Fruit fly (Drosophila melanogaster) whole organism, embryonic: Measurements from ENCODE around the gene Fkbp59.
A peak's percentile ranks its signal among the peaks of the same experiment; 100 is the strongest.

ENCODE experiments used
- Ada2b ChIP-seq: fragments of 200-800 bp; sonication (Bioruptor generic); IDR thresholded peaks from 2 replicates; pipeline ENCODE4 v1.3.6; 2022; ENCODE audit warnings: missing biosample characterization, missing genetic modification characterization
- Antp ChIP-seq: fragments of 200-800 bp; sonication (Bioruptor generic); optimal IDR thresholded peaks from 3 replicates; lab custom pipeline; 2016; ENCODE audit warnings: missing biosample characterization, missing genetic modification characterization
- Blimp-1 ChIP-seq: fragments of 200-800 bp; sonication (Bioruptor generic); optimal IDR thresholded peaks from 3 replicates; lab custom pipeline; 2018; ENCODE audit warnings: missing biosample characterization, missing genetic modification characterization, mild to moderate bottlenecking, moderate library complexity, missing genetic modification reagents
- C15 ChIP-seq: fragments of 200-800 bp; sonication (Bioruptor generic); IDR thresholded peaks from 3 replicates; pipeline ENCODE4 v1.3.6; 2022; ENCODE audit warnings: missing biosample characterization, missing genetic modification characterization
- CG10462 ChIP-seq: fragments of 200-800 bp; sonication (Bioruptor generic); optimal IDR thresholded peaks from 2 replicates; lab custom pipeline; 2016; ENCODE audit warnings: missing biosample characterization, missing genetic modification characterization
- CG11560 ChIP-seq: fragments of 200-800 bp; sonication (Bioruptor generic); IDR thresholded peaks from 3 replicates; pipeline ENCODE4 v1.3.6; 2022; ENCODE audit warnings: missing biosample characterization, missing genetic modification characterization
- CG12744 ChIP-seq: fragments of 200-800 bp; sonication (Bioruptor generic); optimal IDR thresholded peaks from 2 replicates; lab custom pipeline; 2016; ENCODE audit warnings: missing biosample characterization, missing genetic modification characterization
- CG15011 ChIP-seq: fragments of 200-800 bp; sonication (Bioruptor generic); optimal IDR thresholded peaks from 3 replicates; lab custom pipeline; 2018; ENCODE audit warnings: missing biosample characterization, mild to moderate bottlenecking, missing genetic modification characterization
- CG15514 ChIP-seq: fragments of 200-800 bp; sonication (Bioruptor generic); optimal IDR thresholded peaks from 3 replicates; lab custom pipeline; 2017; ENCODE audit warnings: missing biosample characterization, missing genetic modification characterization, mild to moderate bottlenecking, moderate library complexity, missing genetic modification reagents
- CG15601 ChIP-seq: fragments of 200-800 bp; sonication (Bioruptor generic); optimal IDR thresholded peaks from 3 replicates; lab custom pipeline; 2019; ENCODE audit warnings: missing biosample characterization, mild to moderate bottlenecking, missing genetic modification characterization, moderate library complexity
- CG1602 ChIP-seq: fragments of 200-800 bp; sonication (Bioruptor generic); optimal IDR thresholded peaks from 3 replicates; lab custom pipeline; 2016; ENCODE audit warnings: missing biosample characterization, missing genetic modification characterization
- CG1603 ChIP-seq: fragments of 200-800 bp; sonication (Bioruptor generic); optimal IDR thresholded peaks from 2 replicates; lab custom pipeline; 2019; ENCODE audit warnings: missing biosample characterization, mild to moderate bottlenecking, missing genetic modification characterization, moderate library complexity
- CG17361 ChIP-seq: fragments of 200-800 bp; sonication (Bioruptor generic); IDR thresholded peaks from 3 replicates; pipeline ENCODE4 v1.3.6; 2022; ENCODE audit warnings: missing biosample characterization, missing genetic modification characterization
- CG17385 ChIP-seq: fragments of 200-800 bp; sonication (Bioruptor generic); optimal IDR thresholded peaks from 3 replicates; lab custom pipeline; 2018; ENCODE audit warnings: missing biosample characterization, mild to moderate bottlenecking, missing genetic modification characterization
- CG2202 ChIP-seq: fragments of 200-800 bp; sonication (Bioruptor generic); optimal IDR thresholded peaks from 2 replicates; lab custom pipeline; 2018; ENCODE audit warnings: missing biosample characterization, mild to moderate bottlenecking, missing genetic modification characterization
- CG34422 ChIP-seq: fragments of 200-800 bp; sonication (Bioruptor generic); IDR thresholded peaks from 3 replicates; pipeline ENCODE4 v1.3.6; 2022; ENCODE audit warnings: missing biosample characterization, missing genetic modification characterization
- CG5180 ChIP-seq: fragments of 200-800 bp; sonication (Bioruptor generic); optimal IDR thresholded peaks from 3 replicates; lab custom pipeline; 2017; ENCODE audit warnings: missing biosample characterization, missing genetic modification characterization, mild to moderate bottlenecking, moderate library complexity, missing genetic modification reagents
- CG5953 ChIP-seq: fragments of 200-800 bp; sonication (Bioruptor generic); IDR thresholded peaks from 2 replicates; pipeline ENCODE4 v1.3.6; 2022; ENCODE audit warnings: missing biosample characterization, missing genetic modification characterization
- CG7271 ChIP-seq: fragments of 200-800 bp; sonication (Bioruptor generic); optimal IDR thresholded peaks from 2 replicates; lab custom pipeline; 2018; ENCODE audit warnings: missing biosample characterization, mild to moderate bottlenecking, missing genetic modification characterization, moderate library complexity
- CG7372 ChIP-seq: fragments of 200-800 bp; sonication (Bioruptor generic); IDR thresholded peaks from 2 replicates; pipeline ENCODE4 v1.3.6; 2022; ENCODE audit warnings: missing biosample characterization, missing genetic modification characterization
- CG7745 ChIP-seq: fragments of 200-800 bp; sonication (Bioruptor generic); optimal IDR thresholded peaks from 2 replicates; lab custom pipeline; 2018; ENCODE audit warnings: missing biosample characterization, mild to moderate bottlenecking, missing genetic modification characterization, moderate library complexity
- Dek ChIP-seq: fragments of 200-800 bp; sonication (Bioruptor generic); optimal IDR thresholded peaks from 3 replicates; lab custom pipeline; 2019; ENCODE audit warnings: missing biosample characterization, mild to moderate bottlenecking, missing genetic modification characterization, moderate library complexity
- Doc3 ChIP-seq: fragments of 200-800 bp; sonication (Bioruptor generic); IDR thresholded peaks from 3 replicates; pipeline ENCODE4 v1.3.6; 2022; ENCODE audit warnings: missing biosample characterization, missing genetic modification characterization; ENCODE audit not compliant: partially characterized antibody
- Drgx ChIP-seq: fragments of 200-800 bp; sonication (Bioruptor generic); IDR thresholded peaks from 2 replicates; pipeline ENCODE4 v1.3.6; 2022; ENCODE audit warnings: missing biosample characterization, missing genetic modification characterization
- Ets65A ChIP-seq: fragments of 200-800 bp; sonication (Bioruptor generic); peaks from one replicate; lab custom pipeline; 2016; ENCODE audit warnings: missing biosample characterization, missing genetic modification characterization
- Ets97D ChIP-seq: fragments of 200-800 bp; sonication (Bioruptor generic); optimal IDR thresholded peaks from 3 replicates; lab custom pipeline; 2016; ENCODE audit warnings: missing biosample characterization, missing genetic modification characterization
- GATAe ChIP-seq: fragments of 200-800 bp; sonication (Bioruptor generic); conservative IDR thresholded peaks from 2 replicates; pipeline ENCODE4 v1.3.6; 2022; ENCODE audit warnings: missing biosample characterization, missing genetic modification characterization
- Hmr ChIP-seq: fragments of 200-800 bp; sonication (Bioruptor generic); optimal IDR thresholded peaks from 3 replicates; lab custom pipeline; 2017; ENCODE audit warnings: mild to moderate bottlenecking, missing biosample characterization, missing genetic modification reagents, missing genetic modification characterization
- Oaz ChIP-seq: fragments of 200-800 bp; sonication (Bioruptor generic); IDR thresholded peaks from 2 replicates; pipeline ENCODE4 v1.3.6; 2022; ENCODE audit warnings: missing biosample characterization, missing genetic modification characterization
- Ravus ChIP-seq: fragments of 200-800 bp; sonication (Bioruptor generic); IDR thresholded peaks from 2 replicates; pipeline ENCODE4 v1.3.6; 2022; ENCODE audit warnings: missing biosample characterization, missing genetic modification characterization
- Sox100B ChIP-seq: fragments of 200-800 bp; sonication (Bioruptor generic); optimal IDR thresholded peaks from 3 replicates; lab custom pipeline; 2018; ENCODE audit warnings: missing biosample characterization, mild to moderate bottlenecking, missing genetic modification characterization
- Sox102F ChIP-seq: fragments of 200-800 bp; sonication (Bioruptor generic); optimal IDR thresholded peaks from 2 replicates; lab custom pipeline; 2018; ENCODE audit warnings: missing biosample characterization, mild to moderate bottlenecking, missing genetic modification characterization, moderate library complexity
- YL-1 ChIP-seq: fragments of 200-800 bp; sonication (Bioruptor generic); optimal IDR thresholded peaks from 3 replicates; lab custom pipeline; 2017; ENCODE audit warnings: missing biosample characterization, mild to moderate bottlenecking, missing genetic modification characterization
- abd-A ChIP-seq: fragments of 200-800 bp; sonication (Bioruptor generic); optimal IDR thresholded peaks from 3 replicates; lab custom pipeline; 2019; ENCODE audit warnings: missing biosample characterization, mild to moderate bottlenecking, missing genetic modification characterization, moderate library complexity
- bbx ChIP-seq: fragments of 200-800 bp; sonication (Bioruptor generic); IDR thresholded peaks from 2 replicates; pipeline ENCODE4 v1.3.6; 2022; ENCODE audit warnings: missing biosample characterization, missing genetic modification characterization; ENCODE audit not compliant: partially characterized antibody
- cas ChIP-seq: fragments of 200-800 bp; sonication (Bioruptor generic); IDR thresholded peaks from 2 replicates; pipeline ENCODE4 v1.3.6; 2022; ENCODE audit warnings: missing biosample characterization, missing genetic modification characterization
- ci ChIP-seq: fragments of 200-800 bp; sonication (Bioruptor generic); IDR thresholded peaks from 3 replicates; pipeline ENCODE4 v1.3.6; 2022; ENCODE audit warnings: missing biosample characterization, missing genetic modification characterization
- danr ChIP-seq: fragments of 200-800 bp; sonication (Bioruptor generic); IDR thresholded peaks from 2 replicates; pipeline ENCODE4 v1.3.6; 2022; ENCODE audit warnings: missing biosample characterization, missing genetic modification characterization
- dimm ChIP-seq: fragments of 200-800 bp; sonication (Bioruptor generic); IDR thresholded peaks from 2 replicates; pipeline ENCODE4 v1.3.6; 2022; ENCODE audit warnings: missing biosample characterization, missing genetic modification characterization
- eve ChIP-seq, 2 experiments: fragments of >200 bp; optimal IDR thresholded peaks; 2 replicates each; lab custom pipeline; 2017; ENCODE audit warnings: missing biosample characterization in 2 of 2, missing genetic modification characterization in 2 of 2
- gce ChIP-seq: fragments of 200-800 bp; sonication (Bioruptor generic); IDR thresholded peaks from 3 replicates; pipeline ENCODE4 v1.3.6; 2022; ENCODE audit warnings: missing biosample characterization, missing genetic modification characterization
- grn ChIP-seq: fragments of 200-800 bp; sonication (Bioruptor generic); optimal IDR thresholded peaks from 3 replicates; lab custom pipeline; 2017; ENCODE audit warnings: missing biosample characterization, missing genetic modification characterization
- lab ChIP-seq: fragments of 200-800 bp; sonication (Bioruptor generic); optimal IDR thresholded peaks from 3 replicates; lab custom pipeline; 2017; ENCODE audit warnings: missing biosample characterization, missing genetic modification characterization, mild to moderate bottlenecking, moderate library complexity, missing genetic modification reagents
- org-1 ChIP-seq: fragments of 200-800 bp; sonication (Bioruptor generic); optimal IDR thresholded peaks from 2 replicates; lab custom pipeline; 2017; ENCODE audit warnings: missing biosample characterization, missing genetic modification characterization
- peb ChIP-seq: fragments of 200-800 bp; sonication (Bioruptor generic); IDR thresholded peaks from 2 replicates; pipeline ENCODE4 v1.3.6; 2022; ENCODE audit warnings: missing biosample characterization, missing genetic modification characterization
- pnt ChIP-seq: fragments of 200-800 bp; sonication (Bioruptor generic); optimal IDR thresholded peaks from 3 replicates; lab custom pipeline; 2016; ENCODE audit warnings: missing biosample characterization, missing genetic modification characterization
- sd ChIP-seq: fragments of 200-800 bp; sonication (Bioruptor generic); optimal IDR thresholded peaks from 3 replicates; lab custom pipeline; 2018; ENCODE audit warnings: missing biosample characterization, mild to moderate bottlenecking, missing genetic modification characterization, moderate library complexity
- sens ChIP-seq: fragments of 200-800 bp; sonication (Bioruptor generic); peaks from one replicate; lab custom pipeline; 2016; ENCODE audit warnings: missing biosample characterization, missing genetic modification characterization
- shn ChIP-seq: fragments of 200-800 bp; sonication (Bioruptor generic); optimal IDR thresholded peaks from 3 replicates; lab custom pipeline; 2016; ENCODE audit warnings: missing biosample characterization, missing genetic modification characterization
- slbo ChIP-seq: fragments of 200-800 bp; sonication (Bioruptor generic); IDR thresholded peaks from 2 replicates; pipeline ENCODE4 v1.3.6; 2022; ENCODE audit warnings: missing biosample characterization, missing genetic modification characterization

Fkbp59 gene

dm6 chr2L:9887856-9888269 is at the start of gene Fkbp59 (continued):
- TF ChIP-seq CG15514 (GFP tag; lab: Kevin White, UChicago) (peak; percentile 33), Doc3 (GFP tag; lab: Robert Waterston, UW) (no peak), org-1 (GFP tag; lab: Kevin White, UChicago) (no peak), Sox100B (GFP tag; lab: Kevin White, UChicago) (no peak), Ravus (GFP tag; lab: Robert Waterston, UW) (no peak), CG2202 (tag; lab: Kevin White, UChicago) (no peak), CG15601 (peak; percentile 14), Ada2b (GFP tag; lab: Robert Waterston, UW) (no peak), CG5953 (GFP tag; lab: Robert Waterston, UW) (no peak), CG11560 (tag; lab: Robert Waterston, UW) (no peak), CG5180 (GFP tag; lab: Kevin White, UChicago) (no peak), bbx (peak; percentile 82), CG15011 (GFP tag; lab: Kevin White, UChicago) (no peak), Blimp-1 (GFP tag; lab: Kevin White, UChicago) (no peak), Antp (GFP tag; lab: Kevin White, UChicago) (no peak), CG34422 (GFP tag; lab: Robert Waterston, UW) (peak; percentile 54; the same call in 1 of the 3 replicates), grn (GFP tag; lab: Kevin White, UChicago) (no peak), Drgx (GFP tag; lab: Robert Waterston, UW) (no peak), eve (GFP tag; optimal IDR thresholded peaks at IDR 0.05; lab: Kevin White, UChicago) (no peak)

- no peak for TF ChIP-seq YL-1 (GFP tag; lab: Kevin White, UChicago)
- peak; percentile 18 for TF ChIP-seq CG17385 (GFP tag; lab: Kevin White, UChicago)
- peak; percentile 55 for TF ChIP-seq Ets97D (GFP tag; lab: Kevin White, UChicago)
- no peak for TF ChIP-seq CG10462 (GFP tag; lab: Kevin White, UChicago)
- no peak for TF ChIP-seq Oaz (GFP tag; lab: Robert Waterston, UW)
- peak; percentile 68 for TF ChIP-seq sens (GFP tag; lab: Kevin White, UChicago)
- TF ChIP-seq GATAe = no peak
- TF ChIP-seq CG7271 (tag; lab: Kevin White, UChicago) = peak; percentile 58
- TF ChIP-seq C15 (GFP tag; lab: Robert Waterston, UW) = no peak
- no peak for TF ChIP-seq CG7372 (GFP tag; lab: Robert Waterston, UW)
- no peak for TF ChIP-seq peb (GFP tag; lab: Robert Waterston, UW)
Observed at dm6 chr2L:9850788-9851187, 37.0 kb upstream of the Fkbp59 start.

- TF ChIP-seq lab (GFP tag; lab: Kevin White, UChicago) = no peak
- peak; percentile 58; the same call in 2 of the 3 replicates for TF ChIP-seq ci (GFP tag; lab: Robert Waterston, UW)
- no peak for TF ChIP-seq shn (GFP tag; lab: Kevin White, UChicago)
- TF ChIP-seq Sox100B (GFP tag; lab: Kevin White, UChicago) = no peak
- peak; percentile 18 for TF ChIP-seq CG1603 (tag; lab: Kevin White, UChicago)
- no peak for TF ChIP-seq CG12744 (GFP tag; lab: Kevin White, UChicago)
- TF ChIP-seq cas = no peak
- no peak for TF ChIP-seq abd-A
- TF ChIP-seq dimm = no peak
- TF ChIP-seq CG7745 (tag; lab: Kevin White, UChicago) = no peak
- TF ChIP-seq CG17361 (GFP tag; lab: Robert Waterston, UW) = no peak
- no peak for TF ChIP-seq pnt (GFP tag; lab: Kevin White, UChicago)
- peak; percentile 27; the same call in 1 of the 2 replicates for TF ChIP-seq slbo (GFP tag; lab: Robert Waterston, UW)
- no peak for TF ChIP-seq Hmr (GFP tag; lab: Kevin White, UChicago)
- TF ChIP-seq danr (GFP tag; lab: Robert Waterston, UW) = no peak
- TF ChIP-seq gce (GFP tag; lab: Robert Waterston, UW) = no peak
- no peak for TF ChIP-seq Dek (tag; lab: Kevin White, UChicago)
- peak; percentile 6 for TF ChIP-seq Sox102F (GFP tag; lab: Kevin White, UChicago)
- peak; percentile 78 for TF ChIP-seq Ets65A (GFP tag; lab: Kevin White, UChicago)
- no peak for TF ChIP-seq CG1602 (GFP tag; lab: Kevin White, UChicago)
- TF ChIP-seq CG15514 (GFP tag; lab: Kevin White, UChicago) = no peak
- no peak for TF ChIP-seq sd (tag; lab: Kevin White, UChicago)
Observed at dm6 chr2L:9862964-9863363, 24.8 kb upstream of the Fkbp59 start.
